Worm (Caenorhabditis elegans) whole organism, L1 larva: Measurements from ENCODE around the gene mltn-6.

Experiments
- ceh-82 ChIP-seq, 3 experiments: fragments of 150-350 bp in 1 of 3; sonication (generic microtip) in 2 of 3; optimal IDR thresholded peaks; 2 replicates each; lab custom pipeline; 2014 to 2017; ENCODE audit warnings: missing biosample characterization in 3 of 3, missing genetic modification characterization in 3 of 3
- ceh-88 ChIP-seq: fragments of 200-800 bp; sonication (Bioruptor generic); IDR thresholded peaks from 2 replicates; pipeline ENCODE4 v1.3.6; 2022; ENCODE audit warnings: missing genetic modification characterization, missing compliant biosample characterization
- lin-13 ChIP-seq: fragments of 150-350 bp; optimal IDR thresholded peaks from 2 replicates; lab custom pipeline; 2014; ENCODE audit warnings: missing biosample characterization, missing genetic modification reagents, missing genetic modification characterization
- lin-15B ChIP-seq: fragments of 150-350 bp; sonication (generic microtip); optimal IDR thresholded peaks from 3 replicates; lab custom pipeline; 2014; ENCODE audit warnings: missing biosample characterization, missing genetic modification characterization
- lsy-2 ChIP-seq, 2 experiments: fragments of 150-350 bp; optimal IDR thresholded peaks; 2 replicates each; lab custom pipeline; 2014; ENCODE audit warnings: missing biosample characterization in 2 of 2, missing genetic modification characterization in 2 of 2
- nhr-76 ChIP-seq: sonication (generic microtip); optimal IDR thresholded peaks from 2 replicates; lab custom pipeline; 2017; ENCODE audit warnings: missing biosample characterization, missing genetic modification characterization
- vab-15 ChIP-seq: sonication (generic microtip); optimal IDR thresholded peaks from 2 replicates; lab custom pipeline; 2017; ENCODE audit warnings: missing genotype, mild to moderate bottlenecking, missing genetic modification characterization, missing compliant biosample characterization
- xbp-1 ChIP-seq: sonication (generic microtip); optimal IDR thresholded peaks from 2 replicates; lab custom pipeline; 2016; ENCODE audit warnings: missing genetic modification characterization, missing compliant biosample characterization
- ztf-11 ChIP-seq, 2 experiments: sonication (generic microtip); optimal IDR thresholded peaks; 2 replicates each; lab custom pipeline; 2016 to 2017; ENCODE audit warnings: missing genetic modification characterization in 2 of 2, missing biosample characterization in 1 of 2, missing compliant biosample characterization in 1 of 2

DNA sequence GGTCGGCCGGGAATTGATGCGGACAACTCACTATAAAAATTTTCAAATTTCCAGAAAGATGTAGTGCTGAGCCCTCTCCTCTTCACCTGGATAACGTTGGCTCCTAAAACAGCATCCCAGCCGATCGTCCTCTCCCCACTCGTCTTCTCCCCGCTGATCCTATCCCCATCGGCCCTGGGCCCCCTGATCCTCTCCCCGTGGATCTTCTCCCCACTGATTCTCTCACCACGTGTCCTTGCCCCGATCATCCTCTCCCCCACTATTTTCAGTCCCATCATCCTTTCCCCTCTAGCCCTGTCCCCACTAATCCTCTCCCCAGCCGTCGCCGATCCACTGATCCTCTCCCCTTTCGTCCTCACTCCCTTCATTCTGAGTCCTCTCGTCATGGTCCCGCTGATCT, 8.4 kb downstream of the mltn-6 start:
- TF ChIP-seq lin-13 (GFP tag; lab: Kevin White, UChicago) (no peak), xbp-1 (tag; lab: Kevin White, UChicago) (no peak), ztf-11 (tag; optimal IDR thresholded peaks at IDR 0.05; lab: Kevin White, UChicago) (no peak), lin-15B (tag; lab: Kevin White, UChicago) (no peak), nhr-76 (tag; lab: Kevin White, UChicago) (no peak), vab-15 (tag; lab: Kevin White, UChicago) (no peak), lsy-2 (tag; optimal IDR thresholded peaks at IDR 0.05; lab: Kevin White, UChicago) (no peak), ceh-82 (tag; optimal IDR thresholded peaks at IDR 0.05; lab: Kevin White, UChicago) (no peak), ceh-88 (no peak)
